Worm (Caenorhabditis elegans) whole organism, young adult: ENCODE results near the gene skr-21.
"Not testable (repeated sequence)": the region's sequence is repeated elsewhere in the genome, so short reads cannot be mapped to it uniquely, and the experiment has no call there.

Experiments
- B0019.2 ChIP-seq: fragments of 200-800 bp; sonication (Bioruptor generic); conservative IDR thresholded peaks from 2 replicates; pipeline ENCODE4 v1.3.6; 2022; ENCODE audit warnings: missing genetic modification reagents, missing genetic modification characterization, missing compliant biosample characterization
- C17E4.6 ChIP-seq: fragments of 200-800 bp; sonication (Bioruptor generic); IDR thresholded peaks from 2 replicates; pipeline ENCODE4 v1.3.6; 2022; ENCODE audit warnings: missing genetic modification reagents, missing genetic modification characterization, missing compliant biosample characterization
- Y67H2A.10 ChIP-seq: fragments of 200-800 bp; sonication (Bioruptor generic); conservative IDR thresholded peaks from 2 replicates; pipeline ENCODE4 v1.3.6; 2022; ENCODE audit warnings: missing genetic modification reagents, missing genetic modification characterization, missing compliant biosample characterization
- ceh-91 ChIP-seq: fragments of 200-800 bp; sonication (Bioruptor generic); IDR thresholded peaks from 2 replicates; pipeline ENCODE4 v1.3.6; 2022; ENCODE audit warnings: missing genetic modification reagents, missing genetic modification characterization, missing compliant biosample characterization
- ekl-4 ChIP-seq: fragments of 200-800 bp; sonication (Bioruptor generic); IDR thresholded peaks from 2 replicates; pipeline ENCODE4 v1.3.6; 2022; ENCODE audit warnings: missing genetic modification reagents, missing genetic modification characterization, missing compliant biosample characterization
- let-526 ChIP-seq: fragments of 200-800 bp; sonication (Bioruptor generic); IDR thresholded peaks from 2 replicates; pipeline ENCODE4 v1.3.6; 2022; ENCODE audit warnings: missing genetic modification reagents, missing genetic modification characterization, missing compliant biosample characterization
- madf-10 ChIP-seq: sonication (generic microtip); optimal IDR thresholded peaks from 2 replicates; lab custom pipeline; 2016; ENCODE audit warnings: mild to moderate bottlenecking, missing genetic modification characterization, missing compliant biosample characterization
- nfya-1 ChIP-seq: sonication (generic microtip); optimal IDR thresholded peaks from 2 replicates; lab custom pipeline; 2017; ENCODE audit warnings: antibody characterized with exemption, missing compliant biosample characterization, missing genetic modification characterization, borderline replicate concordance; ENCODE audit not compliant: insufficient read depth
- pha-4 ChIP-seq: fragments of 150-350 bp; sonication (generic microtip); optimal IDR thresholded peaks from 2 replicates; lab custom pipeline; 2014; ENCODE audit warnings: missing biosample characterization, missing genetic modification reagents, missing genetic modification characterization
- sdz-38 ChIP-seq: sonication (generic microtip); optimal IDR thresholded peaks from 2 replicates; lab custom pipeline; 2016; ENCODE audit warnings: missing genotype, missing genetic modification characterization, missing compliant biosample characterization
- snpc-3.4 ChIP-seq: sonication (generic microtip); optimal IDR thresholded peaks from 2 replicates; lab custom pipeline; 2017; ENCODE audit warnings: missing genetic modification characterization, mild to moderate bottlenecking, missing compliant biosample characterization, antibody characterized with exemption, moderate library complexity, missing genotype, missing genetic modification reagents
- tbx-9 ChIP-seq: sonication (generic microtip); optimal IDR thresholded peaks from 2 replicates; lab custom pipeline; 2016; ENCODE audit warnings: borderline replicate concordance, missing genetic modification characterization, inconsistent platforms, missing compliant biosample characterization
- ztf-22 ChIP-seq: fragments of 200-800 bp; sonication (Bioruptor generic); optimal IDR thresholded peaks from 2 replicates; lab custom pipeline; 2018; ENCODE audit warnings: mild to moderate bottlenecking, missing genetic modification characterization, moderate library complexity, missing compliant biosample characterization

ce11 chrX:13261037-13261592 is 34.7 kb upstream of the skr-21 start:
- TF ChIP-seq ekl-4 (GFP tag; lab: Robert Waterston, UW); ztf-22; C17E4.6 (GFP tag; lab: Robert Waterston, UW); Y67H2A.10 (GFP tag; lab: Robert Waterston, UW); B0019.2 (GFP tag; lab: Robert Waterston, UW); sdz-38; pha-4 (tag; lab: Kevin White, UChicago); nfya-1; tbx-9 (tag; lab: Kevin White, UChicago); ceh-91 (GFP tag; lab: Robert Waterston, UW); let-526 (GFP tag; lab: Robert Waterston, UW): not testable (repeated sequence)
- TF ChIP-seq madf-10 (tag; lab: Kevin White, UChicago) (peak; percentile 31), snpc-3.4 (tag; lab: Kevin White, UChicago) (peak; percentile 37)
